Fruit fly (Drosophila melanogaster) whole organism, embryonic: ENCODE results near the gene CG15642.

ENCODE experiments used
- Adf1 ChIP-seq: fragments of 200-800 bp; sonication (Bioruptor generic); IDR thresholded peaks from 2 replicates; pipeline ENCODE4 v1.3.6; 2022; ENCODE audit warnings: missing biosample characterization, missing genetic modification characterization
- CG10959 ChIP-seq: fragments of 200-800 bp; sonication (Bioruptor generic); IDR thresholded peaks from 2 replicates; pipeline ENCODE4 v1.3.6; 2022; ENCODE audit warnings: missing biosample characterization, missing genetic modification characterization
- CG13287 ChIP-seq: fragments of 200-800 bp; sonication (Bioruptor generic); IDR thresholded peaks from 2 replicates; pipeline ENCODE4 v1.3.6; 2022; ENCODE audit warnings: missing biosample characterization, missing genetic modification characterization; ENCODE audit not compliant: partially characterized antibody
- CG13296 ChIP-seq: fragments of 200-800 bp; sonication (Bioruptor generic); optimal IDR thresholded peaks from 3 replicates; lab custom pipeline; 2018; ENCODE audit warnings: missing biosample characterization, mild to moderate bottlenecking, missing genetic modification characterization
- CG14441 ChIP-seq: fragments of 200-800 bp; sonication (Bioruptor generic); IDR thresholded peaks from 2 replicates; pipeline ENCODE4 v1.3.6; 2022; ENCODE audit warnings: missing biosample characterization, missing genetic modification characterization
- CG1647 ChIP-seq: fragments of 200-800 bp; sonication (Bioruptor generic); optimal IDR thresholded peaks from 3 replicates; lab custom pipeline; 2016; ENCODE audit warnings: missing biosample characterization, missing genetic modification characterization
- CG2199 ChIP-seq: fragments of 200-800 bp; sonication (Bioruptor generic); IDR thresholded peaks from 3 replicates; pipeline ENCODE4 v1.3.6; 2022; ENCODE audit warnings: missing biosample characterization, missing genetic modification characterization
- CG2712 ChIP-seq: fragments of 200-800 bp; optimal IDR thresholded peaks from 3 replicates; lab custom pipeline; 2019; ENCODE audit warnings: missing biosample characterization, mild to moderate bottlenecking, missing genetic modification characterization, moderate library complexity
- CG4820 ChIP-seq: fragments of 200-800 bp; sonication (Bioruptor generic); optimal IDR thresholded peaks from 3 replicates; lab custom pipeline; 2016; ENCODE audit warnings: missing biosample characterization, missing genetic modification characterization
- CG4854 ChIP-seq: fragments of 200-800 bp; sonication (Bioruptor generic); optimal IDR thresholded peaks from 2 replicates; lab custom pipeline; 2016; ENCODE audit warnings: missing biosample characterization, missing genetic modification characterization, inconsistent platforms
- CG7357 ChIP-seq: fragments of 200-800 bp; sonication (Bioruptor generic); IDR thresholded peaks from 3 replicates; pipeline ENCODE4 v1.3.6; 2022; ENCODE audit warnings: missing biosample characterization, missing genetic modification characterization
- CG9797 ChIP-seq: fragments of 200-800 bp; sonication (Bioruptor generic); optimal IDR thresholded peaks from 3 replicates; lab custom pipeline; 2018; ENCODE audit warnings: missing biosample characterization, mild to moderate bottlenecking, missing genetic modification characterization
- CG9876 ChIP-seq: fragments of 200-800 bp; sonication (Bioruptor generic); optimal IDR thresholded peaks from 2 replicates; lab custom pipeline; 2016; ENCODE audit warnings: missing biosample characterization, missing genetic modification characterization
- D19B ChIP-seq: fragments of 200-800 bp; sonication (Bioruptor generic); optimal IDR thresholded peaks from 2 replicates; lab custom pipeline; 2017; ENCODE audit warnings: missing biosample characterization, mild to moderate bottlenecking, missing genetic modification characterization
- Dfd ChIP-seq, 2 experiments: fragments of >200 bp; optimal IDR thresholded peaks; 2 replicates each; lab custom pipeline; 2017; ENCODE audit warnings: missing biosample characterization in 2 of 2, missing genetic modification characterization in 2 of 2
- Gsc ChIP-seq: fragments of 200-800 bp; sonication (Bioruptor generic); IDR thresholded peaks from 2 replicates; pipeline ENCODE4 v1.3.6; 2022; ENCODE audit warnings: missing biosample characterization, missing genetic modification characterization
- Hand ChIP-seq: fragments of 200-800 bp; sonication (Bioruptor generic); optimal IDR thresholded peaks from 2 replicates; lab custom pipeline; 2017; ENCODE audit warnings: mild to moderate bottlenecking, missing biosample characterization, missing genetic modification reagents, missing genetic modification characterization
- MESR4 ChIP-seq: fragments of 200-800 bp; sonication (Bioruptor generic); optimal IDR thresholded peaks from 2 replicates; lab custom pipeline; 2018; ENCODE audit warnings: missing biosample characterization, mild to moderate bottlenecking, missing genetic modification characterization, moderate library complexity
- NFAT ChIP-seq: fragments of 200-800 bp; sonication (Bioruptor generic); IDR thresholded peaks from 2 replicates; pipeline ENCODE4 v1.3.6; 2022; ENCODE audit warnings: missing biosample characterization, missing genetic modification characterization
- Nf-YB ChIP-seq: fragments of 200-800 bp; sonication (Bioruptor generic); optimal IDR thresholded peaks from 3 replicates; lab custom pipeline; 2019; ENCODE audit warnings: missing biosample characterization, mild to moderate bottlenecking, missing genetic modification characterization, moderate library complexity
- NfI ChIP-seq: fragments of 200-800 bp; sonication (Bioruptor generic); optimal IDR thresholded peaks from 3 replicates; lab custom pipeline; 2018; ENCODE audit warnings: missing biosample characterization, mild to moderate bottlenecking, missing genetic modification characterization, moderate library complexity
- Oli ChIP-seq: fragments of 200-800 bp; sonication (Bioruptor generic); optimal IDR thresholded peaks from 2 replicates; lab custom pipeline; 2018; ENCODE audit warnings: missing biosample characterization, mild to moderate bottlenecking, missing genetic modification characterization, moderate library complexity
- Trl ChIP-seq, 3 experiments: fragments of >200 bp in 2 of 3; fragments of 200-800 bp in 1 of 3; sonication (Bioruptor generic) in 1 of 3; optimal IDR thresholded peaks; 2 replicates in 1 of 3; 3 replicates in 2 of 3; lab custom pipeline; 2016 to 2017; ENCODE audit warnings: missing biosample characterization in 1 of 3, missing genetic modification characterization in 1 of 3
- Vsx1 ChIP-seq: fragments of 200-800 bp; sonication (Bioruptor generic); optimal IDR thresholded peaks from 2 replicates; lab custom pipeline; 2017; ENCODE audit warnings: missing biosample characterization, mild to moderate bottlenecking, missing genetic modification characterization, missing genetic modification reagents
- Xrp1 ChIP-seq: fragments of 200-800 bp; sonication (Bioruptor generic); IDR thresholded peaks from 2 replicates; pipeline ENCODE4 v1.3.6; 2022; ENCODE audit warnings: missing biosample characterization, missing genetic modification characterization
- bcd ChIP-seq: fragments of 200-800 bp; sonication (Bioruptor generic); optimal IDR thresholded peaks from 2 replicates; lab custom pipeline; 2017; ENCODE audit warnings: missing biosample characterization, mild to moderate bottlenecking, missing genetic modification characterization
- btn ChIP-seq: fragments of 200-800 bp; sonication (Bioruptor generic); optimal IDR thresholded peaks from 2 replicates; lab custom pipeline; 2016; ENCODE audit warnings: missing biosample characterization, missing genetic modification characterization
- cg ChIP-seq: fragments of 200-800 bp; sonication (Bioruptor generic); optimal IDR thresholded peaks from 3 replicates; lab custom pipeline; 2019; ENCODE audit warnings: missing biosample characterization, mild to moderate bottlenecking, missing genetic modification characterization, moderate library complexity
- chinmo ChIP-seq: fragments of 200-800 bp; sonication (Bioruptor generic); IDR thresholded peaks from 4 replicates; pipeline ENCODE4 v1.3.6; 2022; ENCODE audit warnings: missing biosample characterization, missing genetic modification characterization; ENCODE audit not compliant: partially characterized antibody
- ci ChIP-seq: fragments of 200-800 bp; sonication (Bioruptor generic); IDR thresholded peaks from 3 replicates; pipeline ENCODE4 v1.3.6; 2022; ENCODE audit warnings: missing biosample characterization, missing genetic modification characterization
- en ChIP-seq: fragments of 200-800 bp; sonication (Bioruptor generic); optimal IDR thresholded peaks from 2 replicates; lab custom pipeline; 2016; ENCODE audit warnings: missing biosample characterization, missing genetic modification characterization
- fd3F ChIP-seq: fragments of 200-800 bp; sonication (Bioruptor generic); optimal IDR thresholded peaks from 2 replicates; lab custom pipeline; 2018; ENCODE audit warnings: missing biosample characterization, mild to moderate bottlenecking, missing genetic modification characterization, moderate library complexity
- fd64A ChIP-seq: fragments of 200-800 bp; sonication (Bioruptor generic); optimal IDR thresholded peaks from 3 replicates; lab custom pipeline; 2018; ENCODE audit warnings: missing biosample characterization, mild to moderate bottlenecking, missing genetic modification characterization
- grau ChIP-seq: fragments of 200-800 bp; optimal IDR thresholded peaks from 3 replicates; lab custom pipeline; 2019; ENCODE audit warnings: missing biosample characterization, mild to moderate bottlenecking, missing genetic modification characterization, moderate library complexity
- hb ChIP-seq: fragments of 200-800 bp; sonication (Bioruptor generic); IDR thresholded peaks from 3 replicates; pipeline ENCODE4 v1.3.6; 2022; ENCODE audit warnings: missing biosample characterization, missing genetic modification characterization; ENCODE audit not compliant: partially characterized antibody
- nau ChIP-seq: fragments of 200-800 bp; sonication (Bioruptor generic); optimal IDR thresholded peaks from 3 replicates; lab custom pipeline; 2017; ENCODE audit warnings: missing biosample characterization, mild to moderate bottlenecking, missing genetic modification characterization, missing genetic modification reagents
- nerfin-1 ChIP-seq: fragments of 200-800 bp; sonication (Bioruptor generic); optimal IDR thresholded peaks from 3 replicates; lab custom pipeline; 2019; ENCODE audit warnings: missing biosample characterization, mild to moderate bottlenecking, missing genetic modification characterization, moderate library complexity
- org-1 ChIP-seq: fragments of 200-800 bp; sonication (Bioruptor generic); optimal IDR thresholded peaks from 2 replicates; lab custom pipeline; 2017; ENCODE audit warnings: missing biosample characterization, missing genetic modification characterization
- peb ChIP-seq: fragments of 200-800 bp; sonication (Bioruptor generic); IDR thresholded peaks from 2 replicates; pipeline ENCODE4 v1.3.6; 2022; ENCODE audit warnings: missing biosample characterization, missing genetic modification characterization
- pita ChIP-seq: fragments of 200-800 bp; sonication (Bioruptor generic); optimal IDR thresholded peaks from 2 replicates; lab custom pipeline; 2017; ENCODE audit warnings: missing biosample characterization, mild to moderate bottlenecking, missing genetic modification characterization
- salm ChIP-seq: fragments of 200-800 bp; sonication (Bioruptor generic); optimal IDR thresholded peaks from 2 replicates; lab custom pipeline; 2018; ENCODE audit warnings: missing biosample characterization, mild to moderate bottlenecking, missing genetic modification characterization
- sd ChIP-seq: fragments of 200-800 bp; sonication (Bioruptor generic); optimal IDR thresholded peaks from 3 replicates; lab custom pipeline; 2018; ENCODE audit warnings: missing biosample characterization, mild to moderate bottlenecking, missing genetic modification characterization, moderate library complexity
- seq ChIP-seq: fragments of 200-800 bp; sonication (Bioruptor generic); IDR thresholded peaks from 2 replicates; pipeline ENCODE4 v1.3.6; 2022; ENCODE audit warnings: missing biosample characterization, missing genetic modification characterization
- slbo ChIP-seq: fragments of 200-800 bp; sonication (Bioruptor generic); IDR thresholded peaks from 2 replicates; pipeline ENCODE4 v1.3.6; 2022; ENCODE audit warnings: missing biosample characterization, missing genetic modification characterization
- slp2 ChIP-seq: fragments of 200-800 bp; sonication (Bioruptor generic); optimal IDR thresholded peaks from 2 replicates; lab custom pipeline; 2016; ENCODE audit warnings: missing biosample characterization, missing genetic modification characterization
- sna ChIP-seq: fragments of 200-800 bp; sonication (Bioruptor generic); IDR thresholded peaks from 2 replicates; pipeline ENCODE4 v1.3.6; 2022; ENCODE audit warnings: missing biosample characterization, missing genetic modification characterization; ENCODE audit not compliant: partially characterized antibody
- tll ChIP-seq, 2 experiments: fragments of 200-800 bp in 1 of 2; fragments of >200 bp in 1 of 2; sonication (Bioruptor generic) in 1 of 2; optimal IDR thresholded peaks; 2 replicates each; lab custom pipeline; 2017 to 2019; ENCODE audit warnings: missing biosample characterization in 2 of 2, missing genetic modification characterization in 2 of 2, mild to moderate bottlenecking in 1 of 2, moderate library complexity in 1 of 2
- unc-4 ChIP-seq: fragments of 200-800 bp; sonication (Bioruptor generic); IDR thresholded peaks from 2 replicates; pipeline ENCODE4 v1.3.6; 2022; ENCODE audit warnings: missing biosample characterization, missing genetic modification characterization; ENCODE audit not compliant: partially characterized antibody
- wor ChIP-seq: fragments of 200-800 bp; sonication (Bioruptor generic); IDR thresholded peaks from 2 replicates; pipeline ENCODE4 v1.3.6; 2022; ENCODE audit warnings: missing biosample characterization, missing genetic modification characterization
- zen2 ChIP-seq: fragments of 200-800 bp; sonication (Bioruptor generic); IDR thresholded peaks from 3 replicates; pipeline ENCODE4 v1.3.6; 2022; ENCODE audit warnings: missing biosample characterization, missing genetic modification characterization; ENCODE audit not compliant: partially characterized antibody

Gene CG15642

dm6 chrX:15482236-15482660, 14.7 kb upstream of the CG15642 start, which contains the start of gene CG6340 (continued):
- TF ChIP-seq bcd (GFP tag; lab: Kevin White, UChicago), result no peak
- no peak for TF ChIP-seq salm (tag; lab: Kevin White, UChicago)
- no peak for TF ChIP-seq CG14441
- no peak for TF ChIP-seq org-1 (GFP tag; lab: Kevin White, UChicago)
- no peak for TF ChIP-seq btn (GFP tag; lab: Kevin White, UChicago)
- peak; percentile 77 for TF ChIP-seq CG13287 (GFP tag; lab: Robert Waterston, UW)
- no peak for TF ChIP-seq CG2199 (GFP tag; lab: Robert Waterston, UW)
- TF ChIP-seq fd64A (GFP tag; lab: Kevin White, UChicago), result no peak
- no peak for TF ChIP-seq Vsx1 (GFP tag; lab: Kevin White, UChicago)
- TF ChIP-seq peb, result no peak
- no peak for TF ChIP-seq NFAT
- no peak for TF ChIP-seq Nf-YB
- TF ChIP-seq nau (GFP tag; lab: Kevin White, UChicago), result no peak
- no peak for TF ChIP-seq CG1647
- no peak for TF ChIP-seq en
- TF ChIP-seq CG13296 (GFP tag; lab: Kevin White, UChicago), result no peak
- peak; percentile 80 for TF ChIP-seq MESR4 (GFP tag; lab: Kevin White, UChicago)
- no peak for TF ChIP-seq sd
- peak; percentile 60 for TF ChIP-seq CG9797 (GFP tag; lab: Kevin White, UChicago)
- TF ChIP-seq CG10959 (GFP tag; lab: Robert Waterston, UW), result no peak
- no peak for TF ChIP-seq ci
- no peak for TF ChIP-seq slp2
- TF ChIP-seq CG7357 (GFP tag; lab: Robert Waterston, UW), result no peak
- no peak for TF ChIP-seq tll (GFP tag; optimal IDR thresholded peaks at IDR 0.05; lab: Kevin White, UChicago)
- TF ChIP-seq CG4854 (GFP tag; lab: Kevin White, UChicago), result no peak
- no peak for TF ChIP-seq Dfd (GFP tag; optimal IDR thresholded peaks at IDR 0.05; lab: Kevin White, UChicago)
- peak; percentile 66 for TF ChIP-seq unc-4 (GFP tag; lab: Robert Waterston, UW)
- TF ChIP-seq cg (GFP tag; lab: Kevin White, UChicago), result peak; percentile 67
- TF ChIP-seq nerfin-1 (tag; lab: Kevin White, UChicago), result peak; percentile 24
- TF ChIP-seq Hand (GFP tag; lab: Kevin White, UChicago), result no peak
- no peak for TF ChIP-seq slbo (GFP tag; lab: Robert Waterston, UW)
- TF ChIP-seq CG2712 (tag; lab: Kevin White, UChicago), result peak; percentile 10
- TF ChIP-seq Trl (optimal IDR thresholded peaks at IDR 0.05; lab: Kevin White, UChicago), result no peak
- no peak for TF ChIP-seq Trl (GFP tag; optimal IDR thresholded peaks at IDR 0.05; lab: Kevin White, UChicago)
- peak; percentile 59; the same call in 1 of the 3 replicates for TF ChIP-seq hb
- peak; percentile 75; the same call in 1 of the 4 replicates for TF ChIP-seq chinmo (GFP tag; lab: Robert Waterston, UW)
- no peak for TF ChIP-seq Xrp1 (GFP tag; lab: Robert Waterston, UW)
- TF ChIP-seq zen2 (GFP tag; lab: Robert Waterston, UW), result peak; percentile 66; the same call in 2 of the 3 replicates
- no peak for TF ChIP-seq CG9876 (GFP tag; lab: Kevin White, UChicago)
- no peak for TF ChIP-seq D19B
- TF ChIP-seq Adf1 (GFP tag; lab: Robert Waterston, UW), result no peak
- no peak for TF ChIP-seq wor (GFP tag; lab: Robert Waterston, UW)
- no peak for TF ChIP-seq Gsc (GFP tag; lab: Robert Waterston, UW)
- no peak for TF ChIP-seq Oli (tag; lab: Kevin White, UChicago)
- TF ChIP-seq NfI (GFP tag; lab: Kevin White, UChicago), result no peak
- TF ChIP-seq grau (tag; lab: Kevin White, UChicago), result no peak
- peak; percentile 55 for TF ChIP-seq sna (GFP tag; lab: Robert Waterston, UW)
- no peak for TF ChIP-seq seq (GFP tag; lab: Robert Waterston, UW)
- TF ChIP-seq pita, result no peak
- no peak for TF ChIP-seq CG4820
- no peak for TF ChIP-seq fd3F (GFP tag; lab: Kevin White, UChicago)
